Fruit fly (Drosophila melanogaster): ENCODE results near the gene Ir25a.

Gene Ir25a

dm6 chr2L:4836193-4836592 lies 1.1 kb upstream of the Ir25a start:
- no peak for TF ChIP-seq CTCF (optimal IDR thresholded peaks at IDR 0.05)
- no peak for TF ChIP-seq CG8478 (optimal IDR thresholded peaks at IDR 0.05)

dm6 chr2L:4830490-4830889 lies 4.6 kb downstream of the Ir25a start, which contains the start of gene Fnta:
Gene Fnta, minus strand, starts transcription at chr2L:4830693.
- no peak for TF ChIP-seq CG8478 (optimal IDR thresholded peaks at IDR 0.05)
- no peak for TF ChIP-seq CTCF (optimal IDR thresholded peaks at IDR 0.05)

- no peak for TF ChIP-seq CG8478 (optimal IDR thresholded peaks at IDR 0.05)
- no peak for TF ChIP-seq CTCF (optimal IDR thresholded peaks at IDR 0.05)
Observed at dm6 chr2L:4829040-4829439, 6.1 kb downstream of the Ir25a start.

- TF ChIP-seq CG8478 (optimal IDR thresholded peaks at IDR 0.05) (no peak), CTCF (optimal IDR thresholded peaks at IDR 0.05) (no peak)
Observed at dm6 chr2L:4825695-4826094, 9.4 kb downstream of the Ir25a start.

- TF ChIP-seq CTCF (optimal IDR thresholded peaks at IDR 0.05) (no peak), CG8478 (optimal IDR thresholded peaks at IDR 0.05) (no peak)
Observed at dm6 chr2L:4823797-4824196, 11.3 kb downstream of the Ir25a start.

dm6 chr2L:4822258-4822657 lies 12.8 kb downstream of the Ir25a start:
- TF ChIP-seq CTCF (optimal IDR thresholded peaks at IDR 0.05) (no peak), CG8478 (optimal IDR thresholded peaks at IDR 0.05) (no peak)

dm6 chr2L:4821757-4822156 lies 13.3 kb downstream of the Ir25a start, which contains the start of gene CG15628:
Gene CG15628, plus strand, starts transcription at chr2L:4821774.
- TF ChIP-seq CG8478 (optimal IDR thresholded peaks at IDR 0.05) (no peak), CTCF (optimal IDR thresholded peaks at IDR 0.05) (no peak)

dm6 chr2L:4821319-4821717 lies 13.8 kb downstream of the Ir25a start:
- TF ChIP-seq CG8478 (optimal IDR thresholded peaks at IDR 0.05) (no peak), CTCF (optimal IDR thresholded peaks at IDR 0.05) (no peak)

- TF ChIP-seq CTCF (optimal IDR thresholded peaks at IDR 0.05), result no peak
- TF ChIP-seq CG8478 (optimal IDR thresholded peaks at IDR 0.05), result no peak
Observed at dm6 chr2L:4820448-4821318, 14.4 kb downstream of the Ir25a start.

- no peak for TF ChIP-seq CG8478 (optimal IDR thresholded peaks at IDR 0.05)
- TF ChIP-seq CTCF (optimal IDR thresholded peaks at IDR 0.05), result no peak
Observed at dm6 chr2L:4819995-4820394, 15.1 kb downstream of the Ir25a start.

dm6 chr2L:4818056-4818455 lies 17.0 kb downstream of the Ir25a start, which contains the start of gene CG3225:
Gene CG3225, minus strand, starts transcription at chr2L:4818245.
- no peak for TF ChIP-seq CTCF (optimal IDR thresholded peaks at IDR 0.05)
- TF ChIP-seq CG8478 (optimal IDR thresholded peaks at IDR 0.05), result no peak

- no peak for TF ChIP-seq CG8478 (optimal IDR thresholded peaks at IDR 0.05)
- TF ChIP-seq CTCF (optimal IDR thresholded peaks at IDR 0.05), result no peak
Observed at dm6 chr2L:4813023-4813339, 22.1 kb downstream of the Ir25a start.

dm6 chr2L:4812261-4813022 lies 22.7 kb downstream of the Ir25a start, which contains the start of gene CG15629:
Gene CG15629, plus strand, starts transcription at chr2L:4813009.
- TF ChIP-seq CG8478 (optimal IDR thresholded peaks at IDR 0.05) (no peak), CTCF (optimal IDR thresholded peaks at IDR 0.05) (no peak)

- no peak for TF ChIP-seq CTCF (optimal IDR thresholded peaks at IDR 0.05)
- no peak for TF ChIP-seq CG8478 (optimal IDR thresholded peaks at IDR 0.05)
Observed at dm6 chr2L:4811491-4812058, 23.5 kb downstream of the Ir25a start.

- TF ChIP-seq CTCF (optimal IDR thresholded peaks at IDR 0.05), result no peak
Observed at dm6 chr2L:4810697-4811490, 24.2 kb downstream of the Ir25a start.
